Worm (Caenorhabditis elegans) whole organism, L4/young adult: ENCODE data around the gene snr-3.

Experiments
- W03F9.2 ChIP-seq: fragments of 150-350 bp; optimal IDR thresholded peaks from 2 replicates; lab custom pipeline; 2014; ENCODE audit warnings: missing biosample characterization, missing genetic modification characterization
- him-1 ChIP-seq: sonication (generic microtip); optimal IDR thresholded peaks from 2 replicates; lab custom pipeline; 2016; ENCODE audit warnings: missing genotype, missing genetic modification reagents, missing genetic modification characterization, missing compliant biosample characterization

DNA sequence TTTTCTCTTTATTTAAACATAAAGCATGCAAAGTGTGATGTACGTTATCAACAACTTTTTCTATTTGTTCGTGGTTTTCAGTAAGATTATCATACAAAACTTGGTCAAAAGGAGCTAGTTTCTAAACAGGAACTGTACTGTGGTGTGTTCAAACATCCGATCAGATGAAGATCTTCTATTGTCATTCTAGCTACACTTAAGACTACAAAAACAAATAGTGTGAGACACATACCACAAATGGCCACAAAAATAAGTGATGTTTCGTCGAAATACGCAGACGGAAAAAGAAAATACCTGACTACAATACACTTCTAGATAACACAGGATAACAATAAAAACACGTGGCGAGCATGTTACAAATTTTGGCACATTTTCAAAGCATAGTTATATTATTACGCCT, 40.9 kb downstream of the snr-3 start:
- TF ChIP-seq W03F9.2 (tag; lab: Kevin White, UChicago): no peak
- no peak for TF ChIP-seq him-1 (tag; lab: Kevin White, UChicago)
